Fruit fly (Drosophila melanogaster): ENCODE results near the gene Shawl.

The Shawl gene

dm6 chr2L:9415053-9415452, at the start of gene Shawl:
TSS of gene Shawl (minus strand) at chr2L:9415156.
- TF ChIP-seq CG17801 (GFP tag; optimal IDR thresholded peaks at IDR 0.05; ENCODE audit: partially characterized antibody): no peak

- no peak for TF ChIP-seq CG17801 (GFP tag; optimal IDR thresholded peaks at IDR 0.05; ENCODE audit: partially characterized antibody)
Observed at dm6 chr2L:9464455-9465063, 49.6 kb upstream of the Shawl start.

dm6 chr2L:9460092-9460473, 45.1 kb upstream of the Shawl start:
- TF ChIP-seq CG17801 (GFP tag; optimal IDR thresholded peaks at IDR 0.05; ENCODE audit: partially characterized antibody): no peak

dm6 chr2L:9459372-9460091, 44.6 kb upstream of the Shawl start:
- no peak for TF ChIP-seq CG17801 (GFP tag; optimal IDR thresholded peaks at IDR 0.05; ENCODE audit: partially characterized antibody)

dm6 chr2L:9457865-9458264, 42.9 kb upstream of the Shawl start:
- TF ChIP-seq CG17801 (GFP tag; optimal IDR thresholded peaks at IDR 0.05; ENCODE audit: partially characterized antibody): no peak

DNA sequence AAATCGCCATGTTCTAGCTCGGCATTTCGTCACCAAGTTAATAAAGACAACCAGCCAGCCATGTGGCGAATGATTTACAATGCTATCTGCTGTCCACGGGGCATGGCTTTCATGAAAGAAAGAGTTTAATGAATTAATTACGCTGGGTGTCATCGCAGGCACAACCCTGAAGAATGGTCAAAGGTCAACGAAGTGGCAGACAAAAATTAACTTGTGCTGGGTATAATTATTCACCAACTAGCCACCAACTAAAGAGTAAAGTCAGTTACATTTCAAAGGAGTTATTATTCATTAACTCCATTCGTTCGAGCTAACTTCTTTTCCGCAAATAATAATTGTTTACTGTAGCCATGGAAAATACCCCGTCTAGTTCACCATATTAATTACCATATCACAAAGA, 42.5 kb upstream of the Shawl start:
- no peak for TF ChIP-seq CG17801 (GFP tag; optimal IDR thresholded peaks at IDR 0.05; ENCODE audit: partially characterized antibody)

DNA sequence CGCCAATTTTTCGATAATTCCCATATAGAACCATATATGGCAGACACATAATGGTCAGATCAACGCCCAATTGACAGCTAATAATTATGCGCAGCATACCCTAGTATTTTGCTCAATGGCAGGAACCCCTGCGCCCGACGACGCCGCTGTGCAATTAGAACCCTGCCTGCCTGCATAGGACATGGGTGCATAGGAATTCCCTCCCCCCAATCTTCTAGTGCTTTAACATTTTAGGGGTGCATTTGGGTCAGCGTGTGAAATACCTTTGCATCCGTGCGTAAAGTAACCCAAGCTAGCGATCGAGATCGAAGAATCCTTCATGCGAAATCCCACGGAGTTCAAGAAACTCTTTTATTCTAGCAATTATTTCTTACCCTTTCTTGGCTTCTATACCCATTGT, 40.2 kb upstream of the Shawl start:
- TF ChIP-seq CG17801 (GFP tag; optimal IDR thresholded peaks at IDR 0.05; ENCODE audit: partially characterized antibody): no peak

dm6 chr2L:9454369-9455054, 39.6 kb upstream of the Shawl start:
- TF ChIP-seq CG17801 (GFP tag; optimal IDR thresholded peaks at IDR 0.05; ENCODE audit: partially characterized antibody): no peak

- TF ChIP-seq CG17801 (GFP tag; optimal IDR thresholded peaks at IDR 0.05; ENCODE audit: partially characterized antibody): no peak
Observed at dm6 chr2L:9452959-9453358, 38.0 kb upstream of the Shawl start.

dm6 chr2L:9449257-9449972, 34.5 kb upstream of the Shawl start:
- peak; percentile 96 for TF ChIP-seq CG17801 (GFP tag; optimal IDR thresholded peaks at IDR 0.05; ENCODE audit: partially characterized antibody)

dm6 chr2L:9448322-9449256, 33.6 kb upstream of the Shawl start:
- no peak for TF ChIP-seq CG17801 (GFP tag; optimal IDR thresholded peaks at IDR 0.05; ENCODE audit: partially characterized antibody)

- TF ChIP-seq CG17801 (GFP tag; optimal IDR thresholded peaks at IDR 0.05; ENCODE audit: partially characterized antibody): no peak
Observed at dm6 chr2L:9447816-9448215, 32.9 kb upstream of the Shawl start.

dm6 chr2L:9446398-9446945, 31.5 kb upstream of the Shawl start:
- no peak for TF ChIP-seq CG17801 (GFP tag; optimal IDR thresholded peaks at IDR 0.05; ENCODE audit: partially characterized antibody)

- no peak for TF ChIP-seq CG17801 (GFP tag; optimal IDR thresholded peaks at IDR 0.05; ENCODE audit: partially characterized antibody)
Observed at dm6 chr2L:9445753-9446152, 30.8 kb upstream of the Shawl start.

Data from ovary, adult (tissue).